Fruit fly (Drosophila melanogaster) Kc167 (cell line): ENCODE measurements around the gene CG4617.

ENCODE experiments used
- Sin3A ChIP-seq: fragments of >200 bp; optimal IDR thresholded peaks from 2 replicates; lab custom pipeline; 2018; ENCODE audit warnings: missing external identifiers
- h ChIP-seq: fragments of >200 bp; optimal IDR thresholded peaks from 3 replicates; lab custom pipeline; 2018; ENCODE audit warnings: missing external identifiers
- insv ChIP-seq: fragments of >200 bp; optimal IDR thresholded peaks from 3 replicates; lab custom pipeline; 2018; ENCODE audit warnings: missing external identifiers
- psq ChIP-seq: fragments of >200 bp; optimal IDR thresholded peaks from 2 replicates; lab custom pipeline; 2017; ENCODE audit warnings: missing external identifiers

- TF ChIP-seq Sin3A (lab: Kevin White, UChicago) (no peak), h (lab: Kevin White, UChicago) (no peak), psq (lab: Kevin White, UChicago) (no peak), insv (lab: Kevin White, UChicago) (no peak)
Observed at dm6 chrX:7102013-7102520, 2.2 kb downstream of the CG4617 start, which contains the start of gene CG4615.
